Worm (Caenorhabditis elegans) whole organism, dauer: ENCODE results near the gene Y40B10A.5.

ENCODE experiments used
- unc-62 ChIP-seq: sonication (generic microtip); optimal IDR thresholded peaks from 2 replicates; lab custom pipeline; 2017; ENCODE audit warnings: missing biosample characterization, missing genetic modification reagents, missing genetic modification characterization

Y40B10A.5 gene

DNA sequence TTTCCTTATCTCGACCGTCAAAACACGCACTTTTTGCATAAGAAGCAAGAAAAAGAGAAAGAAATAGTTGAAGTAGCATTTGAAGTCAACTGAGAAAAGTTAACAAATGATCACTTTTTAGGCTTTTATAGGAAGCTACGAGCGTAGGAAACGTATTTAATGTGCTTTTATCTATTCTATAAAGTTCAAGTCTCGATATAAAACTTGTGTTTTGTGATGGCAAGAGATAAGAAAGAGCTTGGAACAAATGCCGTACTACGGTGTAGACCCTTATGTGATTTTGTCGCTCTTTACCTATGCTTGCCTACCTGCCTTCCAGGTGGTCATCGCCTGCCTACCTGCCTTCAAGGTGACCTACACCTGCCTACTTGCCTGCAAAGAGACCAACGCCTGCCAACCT lies 41.6 kb downstream of the Y40B10A.5 start, which contains the start of gene clec-206:
Gene clec-206, minus strand, starts transcription at position 101 of the 400 bp plus-strand sequence.
- TF ChIP-seq unc-62 (GFP tag; lab: Kevin White, UChicago): no peak

DNA sequence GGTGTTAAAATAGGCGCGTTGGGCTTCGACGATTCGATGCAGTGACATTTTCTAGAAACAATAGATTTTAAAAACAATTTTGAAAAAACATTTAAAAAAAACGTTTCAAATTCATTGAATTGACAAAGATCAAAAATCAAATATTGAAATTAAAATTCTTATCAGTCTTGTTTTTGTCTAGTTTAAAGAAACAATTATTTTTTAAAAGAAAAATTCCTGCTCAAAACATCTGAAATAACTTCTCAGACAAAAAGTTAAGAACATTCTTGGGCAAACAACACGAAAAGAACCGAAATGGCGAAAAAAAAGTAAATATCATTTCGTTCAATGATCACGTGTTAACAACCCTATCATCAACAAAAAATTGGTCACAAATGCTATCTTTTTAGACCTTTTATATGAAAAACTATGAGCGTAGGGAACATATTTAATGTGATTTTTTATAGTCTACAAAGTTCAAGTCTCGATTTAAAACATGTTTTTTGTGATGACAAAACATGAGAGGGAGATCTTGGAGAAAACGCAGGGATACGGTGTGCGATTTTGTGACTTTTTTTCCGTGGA lies 46.2 kb downstream of the Y40B10A.5 start, which contains the start of gene alh-5:
Gene alh-5, minus strand, starts transcription at position 51 of the 564 bp plus-strand sequence.
- TF ChIP-seq unc-62 (GFP tag; lab: Kevin White, UChicago): no peak

ce11 chrV:1998358-1998757 lies 47.5 kb downstream of the Y40B10A.5 start:
- no peak for TF ChIP-seq unc-62 (GFP tag; lab: Kevin White, UChicago)
